Fruit fly (Drosophila melanogaster) whole organism, embryonic: ENCODE results near the gene AP-2mu.

Experiments used
- Aef1 ChIP-seq: fragments of 200-800 bp; sonication (Bioruptor generic); IDR thresholded peaks from 3 replicates; pipeline ENCODE4 v1.3.6; 2022; ENCODE audit warnings: missing biosample characterization, missing genetic modification characterization
- BEAF-32 ChIP-seq: fragments of 200-800 bp; sonication (Bioruptor generic); optimal IDR thresholded peaks from 3 replicates; lab custom pipeline; 2017; ENCODE audit warnings: missing biosample characterization, missing genetic modification characterization, mild to moderate bottlenecking, moderate library complexity, missing genetic modification reagents
- CG10147 ChIP-seq: fragments of 200-800 bp; sonication (Bioruptor generic); optimal IDR thresholded peaks from 2 replicates; lab custom pipeline; 2019; ENCODE audit warnings: missing biosample characterization, mild to moderate bottlenecking, missing genetic modification characterization, moderate library complexity
- CG10267 ChIP-seq: fragments of 200-800 bp; sonication (Bioruptor generic); optimal IDR thresholded peaks from 2 replicates; lab custom pipeline; 2018; ENCODE audit warnings: missing biosample characterization, mild to moderate bottlenecking, missing genetic modification characterization, moderate library complexity
- CG10543 ChIP-seq: fragments of 200-800 bp; sonication (Bioruptor generic); optimal IDR thresholded peaks from 3 replicates; lab custom pipeline; 2017; ENCODE audit warnings: missing biosample characterization, mild to moderate bottlenecking, missing genetic modification characterization, moderate library complexity
- CG11456 ChIP-seq: fragments of 200-800 bp; sonication (Bioruptor generic); IDR thresholded peaks from 3 replicates; pipeline ENCODE4 v1.3.6; 2022; ENCODE audit warnings: missing biosample characterization, missing genetic modification characterization
- CG13296 ChIP-seq: fragments of 200-800 bp; sonication (Bioruptor generic); optimal IDR thresholded peaks from 3 replicates; lab custom pipeline; 2018; ENCODE audit warnings: missing biosample characterization, mild to moderate bottlenecking, missing genetic modification characterization
- CG13894 ChIP-seq: fragments of 200-800 bp; sonication (Bioruptor generic); optimal IDR thresholded peaks from 3 replicates; lab custom pipeline; 2018; ENCODE audit warnings: missing biosample characterization, mild to moderate bottlenecking, missing genetic modification characterization, moderate library complexity
- CG14441 ChIP-seq: fragments of 200-800 bp; sonication (Bioruptor generic); IDR thresholded peaks from 2 replicates; pipeline ENCODE4 v1.3.6; 2022; ENCODE audit warnings: missing biosample characterization, missing genetic modification characterization
- CG34376 ChIP-seq: fragments of 200-800 bp; sonication (Bioruptor generic); optimal IDR thresholded peaks from 2 replicates; lab custom pipeline; 2018; ENCODE audit warnings: missing biosample characterization, mild to moderate bottlenecking, missing genetic modification characterization
- CG4360 ChIP-seq: fragments of 200-800 bp; sonication (Bioruptor generic); IDR thresholded peaks from 2 replicates; pipeline ENCODE4 v1.3.6; 2022; ENCODE audit warnings: missing biosample characterization, missing genetic modification characterization
- CG43689 ChIP-seq: fragments of 200-800 bp; sonication (Bioruptor generic); IDR thresholded peaks from 2 replicates; pipeline ENCODE4 v1.3.6; 2022; ENCODE audit warnings: missing biosample characterization, missing genetic modification characterization
- CG6175 ChIP-seq: fragments of 200-800 bp; sonication (Bioruptor generic); IDR thresholded peaks from 3 replicates; pipeline ENCODE4 v1.3.6; 2022; ENCODE audit warnings: missing biosample characterization, missing genetic modification characterization
- CG6791 ChIP-seq: fragments of 200-800 bp; sonication (Bioruptor generic); IDR thresholded peaks from 3 replicates; pipeline ENCODE4 v1.3.6; 2022; ENCODE audit warnings: missing biosample characterization, missing genetic modification characterization; ENCODE audit not compliant: partially characterized antibody
- CG8281 ChIP-seq: fragments of 200-800 bp; sonication (Bioruptor generic); optimal IDR thresholded peaks from 2 replicates; lab custom pipeline; 2018; ENCODE audit warnings: missing biosample characterization, mild to moderate bottlenecking, missing genetic modification characterization, moderate library complexity
- CG8478 ChIP-seq: fragments of >200 bp; optimal IDR thresholded peaks from 2 replicates; lab custom pipeline; 2018
- CHES-1-like ChIP-seq: fragments of 200-800 bp; sonication (Bioruptor generic); optimal IDR thresholded peaks from 2 replicates; lab custom pipeline; 2016; ENCODE audit warnings: missing biosample characterization, missing genetic modification characterization
- D19A ChIP-seq: fragments of 200-800 bp; optimal IDR thresholded peaks from 3 replicates; lab custom pipeline; 2019; ENCODE audit warnings: missing biosample characterization, mild to moderate bottlenecking, missing genetic modification characterization, moderate library complexity
- D19B ChIP-seq: fragments of 200-800 bp; sonication (Bioruptor generic); optimal IDR thresholded peaks from 2 replicates; lab custom pipeline; 2017; ENCODE audit warnings: missing biosample characterization, mild to moderate bottlenecking, missing genetic modification characterization
- Deaf1 ChIP-seq: fragments of 200-800 bp; optimal IDR thresholded peaks from 3 replicates; lab custom pipeline; 2019; ENCODE audit warnings: missing biosample characterization, mild to moderate bottlenecking, missing genetic modification characterization, moderate library complexity
- HHEX ChIP-seq: fragments of 200-800 bp; sonication (Bioruptor generic); optimal IDR thresholded peaks from 3 replicates; lab custom pipeline; 2017; ENCODE audit warnings: missing biosample characterization, mild to moderate bottlenecking, missing genetic modification characterization, missing genetic modification reagents
- Hr78 ChIP-seq, 2 experiments: fragments of 200-800 bp in 1 of 2; fragments of >200 bp in 1 of 2; sonication (Bioruptor generic) in 1 of 2; optimal IDR thresholded peaks; 2 replicates each; lab custom pipeline; 2017 to 2019; ENCODE audit warnings: missing biosample characterization in 2 of 2, missing genetic modification characterization in 2 of 2, mild to moderate bottlenecking in 1 of 2, moderate library complexity in 1 of 2
- Med ChIP-seq: fragments of 200-800 bp; sonication (Bioruptor generic); peaks from one replicate; lab custom pipeline; 2016; ENCODE audit warnings: missing biosample characterization, missing genetic modification characterization, mild to moderate bottlenecking, inconsistent platforms, moderate library complexity
- NC2β ChIP-seq: fragments of 200-800 bp; sonication (Bioruptor generic); optimal IDR thresholded peaks from 2 replicates; lab custom pipeline; 2016; ENCODE audit warnings: missing biosample characterization, missing genetic modification characterization
- Nf-YB ChIP-seq: fragments of 200-800 bp; sonication (Bioruptor generic); optimal IDR thresholded peaks from 3 replicates; lab custom pipeline; 2019; ENCODE audit warnings: missing biosample characterization, mild to moderate bottlenecking, missing genetic modification characterization, moderate library complexity
- Nf-YC ChIP-seq: fragments of 200-800 bp; optimal IDR thresholded peaks from 3 replicates; lab custom pipeline; 2019; ENCODE audit warnings: missing biosample characterization, mild to moderate bottlenecking, missing genetic modification characterization, moderate library complexity
- Usf ChIP-seq: fragments of 200-800 bp; sonication (Bioruptor generic); optimal IDR thresholded peaks from 2 replicates; lab custom pipeline; 2017; ENCODE audit warnings: missing genotype, missing biosample characterization, missing genetic modification characterization
- aop ChIP-seq: fragments of 200-800 bp; sonication (Bioruptor generic); IDR thresholded peaks from 2 replicates; pipeline ENCODE4 v1.3.6; 2022; ENCODE audit warnings: missing biosample characterization, missing genetic modification characterization
- btn ChIP-seq: fragments of 200-800 bp; sonication (Bioruptor generic); optimal IDR thresholded peaks from 2 replicates; lab custom pipeline; 2016; ENCODE audit warnings: missing biosample characterization, missing genetic modification characterization
- cad ChIP-seq: fragments of >200 bp; optimal IDR thresholded peaks from 2 replicates; lab custom pipeline; 2017; ENCODE audit warnings: missing biosample characterization, missing genetic modification characterization
- caup ChIP-seq: fragments of 200-800 bp; sonication (Bioruptor generic); optimal IDR thresholded peaks from 3 replicates; lab custom pipeline; 2017; ENCODE audit warnings: missing biosample characterization, mild to moderate bottlenecking, missing genetic modification characterization, moderate library complexity; ENCODE audit not compliant: severe bottlenecking
- cg ChIP-seq: fragments of 200-800 bp; sonication (Bioruptor generic); optimal IDR thresholded peaks from 3 replicates; lab custom pipeline; 2019; ENCODE audit warnings: missing biosample characterization, mild to moderate bottlenecking, missing genetic modification characterization, moderate library complexity
- exex ChIP-seq: fragments of 200-800 bp; sonication (Bioruptor generic); optimal IDR thresholded peaks from 4 replicates; lab custom pipeline; 2018; ENCODE audit warnings: missing biosample characterization, mild to moderate bottlenecking, missing genetic modification characterization, moderate library complexity
- eyg ChIP-seq: fragments of 200-800 bp; sonication (Bioruptor generic); optimal IDR thresholded peaks from 3 replicates; lab custom pipeline; 2016; ENCODE audit warnings: missing biosample characterization, missing genetic modification characterization
- fu2 ChIP-seq: fragments of 200-800 bp; sonication (Bioruptor generic); optimal IDR thresholded peaks from 2 replicates; lab custom pipeline; 2016; ENCODE audit warnings: missing biosample characterization, missing genetic modification characterization
- grn ChIP-seq: fragments of 200-800 bp; sonication (Bioruptor generic); optimal IDR thresholded peaks from 3 replicates; lab custom pipeline; 2017; ENCODE audit warnings: missing biosample characterization, missing genetic modification characterization
- lab ChIP-seq: fragments of 200-800 bp; sonication (Bioruptor generic); optimal IDR thresholded peaks from 3 replicates; lab custom pipeline; 2017; ENCODE audit warnings: missing biosample characterization, missing genetic modification characterization, mild to moderate bottlenecking, moderate library complexity, missing genetic modification reagents
- nerfin-2 ChIP-seq: fragments of 200-800 bp; sonication (Bioruptor generic); IDR thresholded peaks from 2 replicates; pipeline ENCODE4 v1.3.6; 2022; ENCODE audit warnings: missing biosample characterization, missing genetic modification characterization; ENCODE audit not compliant: partially characterized antibody
- odd ChIP-seq: fragments of 200-800 bp; sonication (Bioruptor generic); optimal IDR thresholded peaks from 2 replicates; lab custom pipeline; 2017; ENCODE audit warnings: missing biosample characterization, mild to moderate bottlenecking, missing genetic modification characterization
- pan ChIP-seq, 4 experiments: fragments of >200 bp in 3 of 4; fragments of 200-800 bp in 1 of 4; sonication (Bioruptor generic) in 1 of 4; optimal IDR thresholded peaks in 3 of 4; IDR thresholded peaks in 1 of 4; 2 replicates each; pipeline versions ENCODE4 v1.3.6 to Lab custom; 2017 to 2022; ENCODE audit warnings: missing biosample characterization in 2 of 4, missing genetic modification characterization in 2 of 4, mixed read lengths in 1 of 4
- pros ChIP-seq: fragments of 200-800 bp; sonication (Bioruptor generic); optimal IDR thresholded peaks from 3 replicates; lab custom pipeline; 2019; ENCODE audit warnings: missing biosample characterization, mild to moderate bottlenecking, missing genetic modification characterization, moderate library complexity
- run ChIP-seq: fragments of 200-800 bp; sonication (Bioruptor generic); optimal IDR thresholded peaks from 3 replicates; lab custom pipeline; 2018; ENCODE audit warnings: missing biosample characterization, mild to moderate bottlenecking, missing genetic modification characterization
- sd ChIP-seq: fragments of 200-800 bp; sonication (Bioruptor generic); optimal IDR thresholded peaks from 3 replicates; lab custom pipeline; 2018; ENCODE audit warnings: missing biosample characterization, mild to moderate bottlenecking, missing genetic modification characterization, moderate library complexity
- sens ChIP-seq: fragments of 200-800 bp; sonication (Bioruptor generic); peaks from one replicate; lab custom pipeline; 2016; ENCODE audit warnings: missing biosample characterization, missing genetic modification characterization
- sug ChIP-seq: fragments of 200-800 bp; optimal IDR thresholded peaks from 2 replicates; lab custom pipeline; 2019; ENCODE audit warnings: missing biosample characterization, mild to moderate bottlenecking, missing genetic modification characterization, moderate library complexity
- tll ChIP-seq, 2 experiments: fragments of 200-800 bp in 1 of 2; fragments of >200 bp in 1 of 2; sonication (Bioruptor generic) in 1 of 2; optimal IDR thresholded peaks; 2 replicates each; lab custom pipeline; 2017 to 2019; ENCODE audit warnings: missing biosample characterization in 2 of 2, missing genetic modification characterization in 2 of 2, mild to moderate bottlenecking in 1 of 2, moderate library complexity in 1 of 2

The AP-2mu gene

dm6 chr3R:22449871-22450424 lies 12.3 kb upstream of the AP-2mu start:
- TF ChIP-seq sens (peak; percentile 56), BEAF-32 (GFP tag; lab: Kevin White, UChicago) (no peak), cad (GFP tag; lab: Kevin White, UChicago) (peak; percentile 13), CG34376 (GFP tag; lab: Kevin White, UChicago) (peak; percentile 98), CG8478 (peak; percentile 5), fu2 (GFP tag; lab: Kevin White, UChicago) (no peak), sd (peak; percentile 75), odd (GFP tag; lab: Kevin White, UChicago) (peak; percentile 5), grn (peak; percentile 90), CHES-1-like (no peak), D19A (tag; lab: Kevin White, UChicago) (peak; percentile 60), CG6175 (GFP tag; lab: Robert Waterston, UW) (0 out of 3 replicates have a peak, but pooled peaks have one; percentile 25), CG11456 (GFP tag; lab: Robert Waterston, UW) (no peak), aop (GFP tag; lab: Robert Waterston, UW) (no peak), caup (GFP tag; lab: Kevin White, UChicago) (peak; percentile 25), Hr78 (GFP tag; optimal IDR thresholded peaks at IDR 0.05; lab: Kevin White, UChicago) (peak in 1 of 2 experiments; percentile 15), CG13296 (GFP tag; lab: Kevin White, UChicago) (no peak), CG8281 (tag; lab: Kevin White, UChicago) (peak; percentile 84), run (tag; lab: Kevin White, UChicago) (peak; percentile 21), Med (GFP tag; lab: Kevin White, UChicago) (peak; percentile 62), Nf-YB (GFP tag; lab: Kevin White, UChicago) (peak; percentile 23), D19B (peak; percentile 23), eyg (no peak)

DNA sequence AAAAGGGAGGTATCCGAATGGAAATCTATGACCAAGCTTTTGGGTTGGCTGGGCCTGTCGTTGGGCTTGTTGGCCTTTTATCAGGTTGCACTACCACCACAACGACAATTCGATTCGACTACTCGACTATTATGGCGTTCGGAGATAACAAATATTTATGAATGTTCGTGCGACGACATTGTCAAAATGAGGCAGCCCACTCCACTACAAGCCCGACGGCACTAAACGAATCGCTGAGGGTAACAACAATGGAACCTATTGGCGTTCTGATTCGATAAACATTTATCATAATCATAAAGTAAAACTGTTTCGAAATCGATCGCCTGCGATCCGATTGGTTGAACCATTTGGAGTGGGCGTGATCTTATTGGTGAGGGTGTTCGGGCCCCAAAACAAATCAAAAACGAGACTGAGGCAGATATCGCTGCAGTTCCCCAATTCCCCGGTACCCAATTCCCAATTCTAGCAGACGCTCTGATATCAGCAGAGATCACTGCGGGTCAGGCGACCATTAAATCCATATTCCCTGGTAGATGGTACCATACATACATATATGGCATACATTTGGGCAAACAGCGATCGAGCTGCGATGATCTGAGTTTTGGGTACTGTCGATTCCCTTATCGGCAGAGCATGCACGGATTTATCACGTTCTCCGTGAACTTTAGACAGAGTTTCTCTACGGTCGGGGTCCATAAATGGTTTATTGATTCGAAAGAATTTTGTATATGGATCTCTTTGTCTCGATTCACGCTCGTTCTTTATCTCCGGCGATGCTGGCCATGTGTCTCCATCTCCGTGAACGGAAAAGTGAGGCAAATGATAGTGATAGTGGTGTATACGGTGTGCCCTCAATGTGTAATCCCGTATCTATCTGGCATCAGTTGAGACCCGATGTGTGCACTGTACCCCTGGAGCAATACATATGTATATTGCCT lies 7.6 kb upstream of the AP-2mu start:
- peak; percentile 84 for TF ChIP-seq Deaf1
- peak; percentile 55 for TF ChIP-seq grn
- no peak for TF ChIP-seq btn (GFP tag; lab: Kevin White, UChicago)
- no peak for TF ChIP-seq NC2β (GFP tag; lab: Kevin White, UChicago)
- peak; percentile 26 for TF ChIP-seq lab (GFP tag; lab: Kevin White, UChicago)
- TF ChIP-seq CG10147 = no peak
- peak; percentile 18 for TF ChIP-seq CG13894 (tag; lab: Kevin White, UChicago)
- no peak for TF ChIP-seq CG10267
- TF ChIP-seq nerfin-2 (GFP tag; lab: Robert Waterston, UW) = no peak
- TF ChIP-seq exex (tag; lab: Kevin White, UChicago) = peak; percentile 68
- TF ChIP-seq Nf-YC (tag; lab: Kevin White, UChicago) = peak; percentile 98
- TF ChIP-seq Med (GFP tag; lab: Kevin White, UChicago) = peak; percentile 41
- TF ChIP-seq CG14441 (GFP tag; lab: Robert Waterston, UW) = no peak
- TF ChIP-seq CG10543 (GFP tag; lab: Kevin White, UChicago) = peak; percentile 29
- TF ChIP-seq cg (GFP tag; lab: Kevin White, UChicago) = peak; percentile 48
- no peak for TF ChIP-seq pan (optimal IDR thresholded peaks at IDR 0.05; lab: Kevin White, UChicago)
- TF ChIP-seq pan (GFP tag; optimal IDR thresholded peaks at IDR 0.05 in 1 of 2, IDR thresholded peaks at IDR 0.05 in 1 of 2) = no peak
- no peak for TF ChIP-seq pros (GFP tag; lab: Kevin White, UChicago)
- TF ChIP-seq CG6791 (GFP tag; lab: Robert Waterston, UW) = 0 out of 3 replicates have a peak, but pooled peaks have one; percentile 31
- TF ChIP-seq HHEX (GFP tag; lab: Kevin White, UChicago) = no peak
- TF ChIP-seq CG4360 (GFP tag; lab: Robert Waterston, UW) = no peak
- TF ChIP-seq Aef1 (GFP tag; lab: Robert Waterston, UW) = no peak
- no peak for TF ChIP-seq Usf (GFP tag; lab: Kevin White, UChicago)
- TF ChIP-seq tll (GFP tag; optimal IDR thresholded peaks at IDR 0.05; lab: Kevin White, UChicago) = no peak
- peak; percentile 97 for TF ChIP-seq CG34376 (GFP tag; lab: Kevin White, UChicago)
- TF ChIP-seq CG43689 (GFP tag; lab: Robert Waterston, UW) = no peak
- TF ChIP-seq sug (tag; lab: Kevin White, UChicago) = peak; percentile 64
